Worm (Caenorhabditis elegans) whole organism, early embryonic: Measurements from ENCODE around the gene spo-11.

ENCODE experiments used
- B0310.2 ChIP-seq: sonication (generic microtip); optimal IDR thresholded peaks from 2 replicates; lab custom pipeline; 2016; ENCODE audit warnings: mild to moderate bottlenecking, missing genetic modification characterization, missing compliant biosample characterization
- F13C5.2 ChIP-seq: sonication (generic microtip); optimal IDR thresholded peaks from 2 replicates; lab custom pipeline; 2017; ENCODE audit warnings: mild to moderate bottlenecking, missing genetic modification characterization, inconsistent platforms, missing compliant biosample characterization
- aly-1 ChIP-seq: sonication (generic microtip); optimal IDR thresholded peaks from 2 replicates; lab custom pipeline; 2016; ENCODE audit warnings: missing genetic modification characterization, missing compliant biosample characterization
- ama-1 ChIP-seq: fragments of 150-350 bp; optimal IDR thresholded peaks from 2 replicates; lab custom pipeline; 2014
- ceh-13 ChIP-seq: fragments of 200-800 bp; sonication (Bioruptor generic); optimal IDR thresholded peaks from 2 replicates; lab custom pipeline; 2018; ENCODE audit warnings: mild to moderate bottlenecking, missing genetic modification characterization, missing compliant biosample characterization
- ceh-36 ChIP-seq: sonication (generic microtip); optimal IDR thresholded peaks from 2 replicates; lab custom pipeline; 2016; ENCODE audit warnings: missing genetic modification characterization, inconsistent platforms, missing compliant biosample characterization
- ets-7 ChIP-seq: sonication (generic microtip); optimal IDR thresholded peaks from 2 replicates; lab custom pipeline; 2016; ENCODE audit warnings: missing genotype, missing genetic modification characterization, missing compliant biosample characterization
- flt-1 ChIP-seq: fragments of 200-800 bp; sonication (Bioruptor generic); IDR thresholded peaks from 2 replicates; pipeline ENCODE4 v1.3.6; 2022; ENCODE audit warnings: missing genetic modification characterization, missing compliant biosample characterization
- hmbx-1 ChIP-seq: sonication (generic microtip); optimal IDR thresholded peaks from 2 replicates; lab custom pipeline; 2016; ENCODE audit warnings: mild to moderate bottlenecking, missing genetic modification characterization, missing compliant biosample characterization
- hmg-4 ChIP-seq: fragments of 200-800 bp; sonication (Bioruptor generic); optimal IDR thresholded peaks from 2 replicates; lab custom pipeline; 2018; ENCODE audit warnings: mild to moderate bottlenecking, missing genetic modification characterization, missing compliant biosample characterization
- hnd-1 ChIP-seq: sonication (generic microtip); optimal IDR thresholded peaks from 2 replicates; lab custom pipeline; 2016; ENCODE audit warnings: missing genetic modification characterization, missing compliant biosample characterization
- pes-1 ChIP-seq: fragments of 200-800 bp; sonication (Bioruptor generic); IDR thresholded peaks from 2 replicates; pipeline ENCODE4 v1.3.6; 2022; ENCODE audit warnings: missing genetic modification reagents, missing genetic modification characterization, missing compliant biosample characterization
- scrt-1 ChIP-seq: fragments of 200-800 bp; sonication (Bioruptor generic); IDR thresholded peaks from 2 replicates; pipeline ENCODE4 v1.3.6; 2022; ENCODE audit warnings: missing genetic modification characterization, missing compliant biosample characterization
- sea-1 ChIP-seq: fragments of 200-800 bp; sonication (Bioruptor generic); conservative IDR thresholded peaks from 2 replicates; pipeline ENCODE4 v1.3.6; 2022; ENCODE audit warnings: missing genetic modification characterization, missing compliant biosample characterization
- tbx-11 ChIP-seq: fragments of 200-800 bp; sonication (Bioruptor generic); IDR thresholded peaks from 2 replicates; pipeline ENCODE4 v1.3.6; 2022; ENCODE audit warnings: missing genetic modification characterization, missing compliant biosample characterization
- tbx-37 ChIP-seq: fragments of 200-800 bp; sonication (Bioruptor generic); conservative IDR thresholded peaks from 2 replicates; pipeline ENCODE4 v1.3.6; 2022; ENCODE audit warnings: missing genetic modification reagents, missing genetic modification characterization, missing compliant biosample characterization
- tra-4 ChIP-seq: sonication (generic microtip); optimal IDR thresholded peaks from 2 replicates; lab custom pipeline; 2017; ENCODE audit warnings: missing genetic modification characterization, missing compliant biosample characterization

The spo-11 gene

ce11 chrIV:11125604-11126003 lies 942 bp upstream of the spo-11 start:
- TF ChIP-seq flt-1 (no peak), tra-4 (no peak), sea-1 (GFP tag; lab: Robert Waterston, UW) (no peak), B0310.2 (tag; lab: Kevin White, UChicago) (no peak), pes-1 (no peak), hnd-1 (tag; lab: Kevin White, UChicago) (no peak), aly-1 (tag; lab: Kevin White, UChicago) (no peak), ceh-13 (no peak), tbx-37 (no peak), ama-1 (lab: Kevin White, UChicago) (no peak), hmbx-1 (tag; lab: Kevin White, UChicago) (no peak)

- TF ChIP-seq flt-1 (no peak), F13C5.2 (tag; lab: Kevin White, UChicago) (peak; percentile 6), tbx-11 (GFP tag; lab: Robert Waterston, UW) (no peak)
Measured at ce11 chrIV:11125200-11125599, 538 bp upstream of the spo-11 start.

DNA sequence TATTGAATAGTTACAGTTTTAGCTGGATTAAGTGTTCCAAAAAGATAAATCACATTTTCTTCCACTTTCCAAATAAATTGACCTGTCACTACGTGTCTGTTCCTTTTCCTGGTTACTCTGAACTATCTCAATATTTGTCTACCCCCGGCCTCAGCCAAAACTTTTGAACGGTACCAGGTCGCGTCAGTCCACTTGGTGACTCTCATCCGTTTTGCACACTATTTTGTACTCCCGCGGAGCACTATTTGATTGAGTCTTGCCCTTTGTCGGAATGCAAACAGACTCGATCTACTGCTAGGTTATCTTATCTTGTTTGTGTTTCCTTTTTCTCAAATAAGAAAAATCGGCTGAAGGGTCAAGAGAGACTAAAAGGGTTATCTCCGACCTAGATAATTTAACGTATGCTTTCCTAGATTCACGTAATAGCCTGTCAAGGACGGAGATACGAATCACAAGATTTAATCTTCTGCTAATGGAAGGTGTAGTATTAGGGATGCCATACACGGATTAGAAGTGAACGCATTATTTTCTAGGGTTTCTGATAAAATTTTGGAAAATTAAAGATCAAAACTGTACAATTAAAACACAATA lies 4.6 kb downstream of the spo-11 start:
- TF ChIP-seq tra-4: no peak
- TF ChIP-seq tbx-11 (GFP tag; lab: Robert Waterston, UW): 0 out of 2 replicates have a peak, but pooled peaks have one; percentile 51

ce11 chrIV:11118837-11119491 lies 5.7 kb downstream of the spo-11 start, which contains the start of the genes imp-2 and enpl-1:
Gene imp-2, minus strand, starts transcription at chrIV:11118887.
Gene enpl-1, plus strand, starts transcription at chrIV:11119298.
- TF ChIP-seq aly-1 (tag; lab: Kevin White, UChicago) (peak; percentile 60), ama-1 (lab: Kevin White, UChicago) (no peak), hmg-4 (GFP tag; lab: Kevin White, UChicago) (peak; percentile 68), F13C5.2 (tag; lab: Kevin White, UChicago) (peak; percentile 86), flt-1 (0 out of 2 replicates have a peak, but pooled peaks have one; percentile 36)

ce11 chrIV:11112641-11113040 lies 12.0 kb downstream of the spo-11 start, which contains the start of gene clc-9:
Gene clc-9, plus strand, starts transcription at chrIV:11112941.
- TF ChIP-seq tbx-11 (GFP tag; lab: Robert Waterston, UW) (no peak), ets-7 (tag; lab: Kevin White, UChicago) (no peak), scrt-1 (GFP tag; lab: Robert Waterston, UW) (no peak), B0310.2 (tag; lab: Kevin White, UChicago) (no peak), hmbx-1 (tag; lab: Kevin White, UChicago) (no peak), tra-4 (no peak)

- TF ChIP-seq ets-7 (tag; lab: Kevin White, UChicago) (no peak), hmbx-1 (tag; lab: Kevin White, UChicago) (no peak), ceh-36 (tag; lab: Kevin White, UChicago) (no peak), tra-4 (no peak), ama-1 (lab: Kevin White, UChicago) (no peak), ceh-13 (no peak), flt-1 (no peak), hnd-1 (tag; lab: Kevin White, UChicago) (no peak), sea-1 (GFP tag; lab: Robert Waterston, UW) (no peak), B0310.2 (tag; lab: Kevin White, UChicago) (no peak), F13C5.2 (tag; lab: Kevin White, UChicago) (no peak), pes-1 (no peak), hmg-4 (GFP tag; lab: Kevin White, UChicago) (no peak), scrt-1 (GFP tag; lab: Robert Waterston, UW) (no peak)
Measured at ce11 chrIV:11111898-11112297, 12.8 kb downstream of the spo-11 start.

DNA sequence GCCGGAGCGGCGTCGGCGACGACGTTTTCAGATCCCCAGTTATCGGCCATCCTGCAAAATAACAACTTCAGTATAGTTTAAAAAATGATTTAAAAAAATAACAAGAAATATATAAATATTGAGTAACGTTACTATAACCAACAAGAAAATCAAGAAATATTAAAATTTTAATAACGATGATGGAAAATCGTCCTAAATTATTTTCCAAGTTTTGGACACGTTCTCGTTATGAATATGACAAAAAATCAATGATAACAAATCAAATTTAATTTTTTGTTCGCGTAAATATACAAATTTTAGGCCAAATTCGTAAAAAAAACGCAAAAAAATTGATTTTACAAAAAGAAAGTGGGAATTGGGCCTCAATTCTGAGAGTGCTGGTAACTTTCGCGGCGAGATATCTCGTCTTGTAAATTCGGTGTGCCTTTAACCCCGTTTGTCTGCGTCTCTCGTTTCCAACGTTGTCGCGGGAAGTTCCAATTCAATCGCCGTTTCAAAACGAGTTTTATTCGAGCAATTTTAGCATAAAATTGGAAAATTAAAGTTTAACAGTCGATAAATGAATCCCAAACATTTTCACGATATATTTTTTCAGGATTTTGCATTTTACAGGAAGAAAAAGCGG lies 13.6 kb downstream of the spo-11 start, which contains the start of gene rps-5:
rps-5 (minus strand) TSS at position 51 of the 625 bp plus-strand sequence.
- no peak for TF ChIP-seq B0310.2 (tag; lab: Kevin White, UChicago)
- TF ChIP-seq aly-1 (tag; lab: Kevin White, UChicago): no peak
- no peak for TF ChIP-seq hmbx-1 (tag; lab: Kevin White, UChicago)
- no peak for TF ChIP-seq flt-1
- TF ChIP-seq ceh-13: no peak
- no peak for TF ChIP-seq tbx-11 (GFP tag; lab: Robert Waterston, UW)
- no peak for TF ChIP-seq hnd-1 (tag; lab: Kevin White, UChicago)
- no peak for TF ChIP-seq sea-1 (GFP tag; lab: Robert Waterston, UW)
- no peak for TF ChIP-seq pes-1
- no peak for TF ChIP-seq ceh-36 (tag; lab: Kevin White, UChicago)
- TF ChIP-seq ama-1 (lab: Kevin White, UChicago): no peak
- TF ChIP-seq hmg-4 (GFP tag; lab: Kevin White, UChicago): no peak
- TF ChIP-seq ets-7 (tag; lab: Kevin White, UChicago): no peak
- no peak for TF ChIP-seq F13C5.2 (tag; lab: Kevin White, UChicago)
- no peak for TF ChIP-seq tra-4
- no peak for TF ChIP-seq scrt-1 (GFP tag; lab: Robert Waterston, UW)
- TF ChIP-seq tbx-37: no peak

- no peak for TF ChIP-seq ceh-13
- no peak for TF ChIP-seq aly-1 (tag; lab: Kevin White, UChicago)
- no peak for TF ChIP-seq hnd-1 (tag; lab: Kevin White, UChicago)
- no peak for TF ChIP-seq flt-1
- TF ChIP-seq tbx-11 (GFP tag; lab: Robert Waterston, UW): no peak
- no peak for TF ChIP-seq B0310.2 (tag; lab: Kevin White, UChicago)
- no peak for TF ChIP-seq pes-1
- no peak for TF ChIP-seq tbx-37
- no peak for TF ChIP-seq hmbx-1 (tag; lab: Kevin White, UChicago)
- no peak for TF ChIP-seq ets-7 (tag; lab: Kevin White, UChicago)
- TF ChIP-seq tra-4: no peak
Measured at ce11 chrIV:11109771-11110170, 14.9 kb downstream of the spo-11 start, which contains the start of gene pigk-1. Gene pigk-1, minus strand, starts transcription at chrIV:11110018.
